Fruit fly (Drosophila melanogaster) whole organism, prepupa: Measurements from ENCODE around the gene CG1113.

Experiments used
- Blimp-1 ChIP-seq: fragments of 200-800 bp; sonication (Bioruptor generic); optimal IDR thresholded peaks from 3 replicates; lab custom pipeline; 2017; ENCODE audit warnings: missing biosample characterization, missing genetic modification characterization, mild to moderate bottlenecking, moderate library complexity, missing genetic modification reagents
- CG10669 ChIP-seq: fragments of 200-800 bp; sonication (Bioruptor generic); optimal IDR thresholded peaks from 3 replicates; lab custom pipeline; 2018; ENCODE audit warnings: missing biosample characterization, mild to moderate bottlenecking, missing genetic modification characterization, moderate library complexity
- CG11294 ChIP-seq: fragments of 200-800 bp; sonication (Bioruptor generic); IDR thresholded peaks from 2 replicates; pipeline ENCODE4 v1.3.6; 2022; ENCODE audit warnings: missing biosample characterization, missing genetic modification characterization
- CG11902 ChIP-seq: fragments of 200-800 bp; sonication (Bioruptor generic); optimal IDR thresholded peaks from 3 replicates; lab custom pipeline; 2016; ENCODE audit warnings: missing biosample characterization, missing genetic modification characterization
- CG15336 ChIP-seq: fragments of 200-800 bp; sonication (Bioruptor generic); IDR thresholded peaks from 2 replicates; pipeline ENCODE4 v1.3.6; 2022; ENCODE audit warnings: missing biosample characterization, missing genetic modification characterization
- CG1621 ChIP-seq: fragments of 200-800 bp; sonication (Bioruptor generic); optimal IDR thresholded peaks from 3 replicates; lab custom pipeline; 2018; ENCODE audit warnings: missing biosample characterization, mild to moderate bottlenecking, missing genetic modification characterization
- CG3032 ChIP-seq: fragments of 200-800 bp; optimal IDR thresholded peaks from 2 replicates; lab custom pipeline; 2019; ENCODE audit warnings: missing biosample characterization, mild to moderate bottlenecking, missing genetic modification characterization, moderate library complexity
- CG31627 ChIP-seq: fragments of 200-800 bp; sonication (Bioruptor generic); optimal IDR thresholded peaks from 3 replicates; lab custom pipeline; 2016; ENCODE audit warnings: missing biosample characterization, missing genetic modification characterization
- CG34406 ChIP-seq: fragments of 200-800 bp; sonication (Bioruptor generic); optimal IDR thresholded peaks from 3 replicates; lab custom pipeline; 2016; ENCODE audit warnings: missing biosample characterization, missing genetic modification characterization
- CG3919 ChIP-seq: fragments of 200-800 bp; sonication (Bioruptor generic); optimal IDR thresholded peaks from 3 replicates; lab custom pipeline; 2016; ENCODE audit warnings: missing biosample characterization, missing genetic modification characterization
- CG4318 ChIP-seq: fragments of 200-800 bp; sonication (Bioruptor generic); optimal IDR thresholded peaks from 3 replicates; lab custom pipeline; 2017; ENCODE audit warnings: missing biosample characterization, mild to moderate bottlenecking, missing genetic modification characterization
- CG6276 ChIP-seq: fragments of 200-800 bp; sonication (Bioruptor generic); optimal IDR thresholded peaks from 2 replicates; lab custom pipeline; 2017; ENCODE audit warnings: missing biosample characterization, mild to moderate bottlenecking, missing genetic modification characterization
- CG6792 ChIP-seq: fragments of 200-800 bp; sonication (Bioruptor generic); optimal IDR thresholded peaks from 3 replicates; lab custom pipeline; 2016; ENCODE audit warnings: missing biosample characterization, missing genetic modification characterization
- CG6854 ChIP-seq: fragments of 200-800 bp; sonication (Bioruptor generic); optimal IDR thresholded peaks from 2 replicates; lab custom pipeline; 2017; ENCODE audit warnings: missing biosample characterization, mild to moderate bottlenecking, missing genetic modification characterization
- CG7368 ChIP-seq: fragments of 200-800 bp; sonication (Bioruptor generic); optimal IDR thresholded peaks from 3 replicates; lab custom pipeline; 2016; ENCODE audit warnings: missing biosample characterization, missing genetic modification characterization
- CG8119 ChIP-seq: fragments of 200-800 bp; sonication (Bioruptor generic); IDR thresholded peaks from 3 replicates; pipeline ENCODE4 v1.3.6; 2022; ENCODE audit warnings: missing biosample characterization, missing genetic modification characterization
- CG8632 ChIP-seq: fragments of 200-800 bp; sonication (Bioruptor generic); optimal IDR thresholded peaks from 3 replicates; lab custom pipeline; 2016; ENCODE audit warnings: missing biosample characterization, missing genetic modification characterization
- CG9139 ChIP-seq: fragments of 200-800 bp; sonication (Bioruptor generic); optimal IDR thresholded peaks from 3 replicates; lab custom pipeline; 2017; ENCODE audit warnings: missing biosample characterization, mild to moderate bottlenecking, missing genetic modification characterization
- Eip78C ChIP-seq: fragments of 200-800 bp; sonication (Bioruptor generic); peaks from one replicate; lab custom pipeline; 2016; ENCODE audit warnings: missing biosample characterization, missing genetic modification characterization
- Eip93F ChIP-seq: fragments of 200-800 bp; sonication (Bioruptor generic); optimal IDR thresholded peaks from 2 replicates; lab custom pipeline; 2016; ENCODE audit warnings: missing biosample characterization, mild to moderate bottlenecking, missing genetic modification characterization
- Ets21C ChIP-seq: fragments of 200-800 bp; sonication (Bioruptor generic); optimal IDR thresholded peaks from 3 replicates; lab custom pipeline; 2016; ENCODE audit warnings: missing biosample characterization, missing genetic modification characterization
- Gug ChIP-seq: fragments of 200-800 bp; sonication (Bioruptor generic); IDR thresholded peaks from 2 replicates; pipeline ENCODE4 v1.3.6; 2022; ENCODE audit warnings: missing biosample characterization, missing genetic modification characterization
- Hr38 ChIP-seq: sonication (Bioruptor generic); optimal IDR thresholded peaks from 2 replicates; lab custom pipeline; 2016; ENCODE audit warnings: missing biosample characterization, missing genetic modification characterization
- Hr4 ChIP-seq: fragments of 200-800 bp; sonication (Bioruptor generic); optimal IDR thresholded peaks from 3 replicates; lab custom pipeline; 2016; ENCODE audit warnings: missing biosample characterization, missing genetic modification characterization
- Lpt ChIP-seq: fragments of 200-800 bp; sonication (Bioruptor generic); optimal IDR thresholded peaks from 3 replicates; lab custom pipeline; 2016; ENCODE audit warnings: missing biosample characterization, missing genetic modification characterization
- Met ChIP-seq: fragments of 200-800 bp; sonication (Bioruptor generic); optimal IDR thresholded peaks from 3 replicates; lab custom pipeline; 2016; ENCODE audit warnings: missing biosample characterization, missing genetic modification characterization
- OdsH ChIP-seq: fragments of 200-800 bp; sonication (Bioruptor generic); optimal IDR thresholded peaks from 3 replicates; lab custom pipeline; 2016; ENCODE audit warnings: missing biosample characterization, missing genetic modification characterization
- Sox102F ChIP-seq: fragments of 200-800 bp; sonication (Bioruptor generic); optimal IDR thresholded peaks from 2 replicates; lab custom pipeline; 2016; ENCODE audit warnings: missing biosample characterization, mild to moderate bottlenecking, missing genetic modification characterization
- Sox14 ChIP-seq: fragments of 200-800 bp; sonication (Bioruptor generic); optimal IDR thresholded peaks from 3 replicates; lab custom pipeline; 2016; ENCODE audit warnings: missing biosample characterization, missing genetic modification characterization
- Sox15 ChIP-seq: fragments of 200-800 bp; sonication (Bioruptor generic); optimal IDR thresholded peaks from 3 replicates; lab custom pipeline; 2016; ENCODE audit warnings: missing biosample characterization, missing genetic modification characterization
- achi ChIP-seq: fragments of 200-800 bp; sonication (Bioruptor generic); optimal IDR thresholded peaks from 3 replicates; lab custom pipeline; 2016; ENCODE audit warnings: missing biosample characterization, missing genetic modification characterization
- acj6 ChIP-seq: fragments of 200-800 bp; sonication (Bioruptor generic); optimal IDR thresholded peaks from 3 replicates; lab custom pipeline; 2016; ENCODE audit warnings: missing biosample characterization, missing genetic modification characterization
- cyc ChIP-seq: fragments of 200-800 bp; sonication (Bioruptor generic); optimal IDR thresholded peaks from 3 replicates; lab custom pipeline; 2016; ENCODE audit warnings: missing biosample characterization, missing genetic modification characterization
- dsx ChIP-seq: fragments of 200-800 bp; optimal IDR thresholded peaks from 3 replicates; lab custom pipeline; 2019; ENCODE audit warnings: missing biosample characterization, mild to moderate bottlenecking, missing genetic modification characterization, moderate library complexity; ENCODE audit not compliant: poor library complexity, severe bottlenecking
- eg ChIP-seq: fragments of 200-800 bp; sonication (Bioruptor generic); IDR thresholded peaks from 3 replicates; pipeline ENCODE4 v1.3.6; 2022; ENCODE audit warnings: missing biosample characterization, missing genetic modification characterization
- esn ChIP-seq: fragments of 200-800 bp; sonication (Bioruptor generic); optimal IDR thresholded peaks from 2 replicates; lab custom pipeline; 2016; ENCODE audit warnings: missing biosample characterization, mild to moderate bottlenecking, missing genetic modification characterization, moderate library complexity
- fd85E ChIP-seq: fragments of 200-800 bp; sonication (Bioruptor generic); optimal IDR thresholded peaks from 3 replicates; lab custom pipeline; 2016; ENCODE audit warnings: missing biosample characterization, missing genetic modification characterization
- fkh ChIP-seq: fragments of 200-800 bp; sonication (Bioruptor generic); optimal IDR thresholded peaks from 3 replicates; lab custom pipeline; 2017; ENCODE audit warnings: missing biosample characterization, mild to moderate bottlenecking, missing genetic modification characterization, moderate library complexity
- lz ChIP-seq: fragments of 200-800 bp; sonication (Bioruptor generic); optimal IDR thresholded peaks from 3 replicates; lab custom pipeline; 2016; ENCODE audit warnings: missing biosample characterization, missing genetic modification characterization
- net ChIP-seq: fragments of 200-800 bp; sonication (Bioruptor generic); optimal IDR thresholded peaks from 3 replicates; lab custom pipeline; 2016; ENCODE audit warnings: missing biosample characterization, missing genetic modification characterization
- pdm3 ChIP-seq: fragments of 200-800 bp; sonication (Bioruptor generic); optimal IDR thresholded peaks from 3 replicates; lab custom pipeline; 2016; ENCODE audit warnings: missing biosample characterization, missing genetic modification characterization
- salr ChIP-seq, 2 experiments: fragments of 200-800 bp; sonication (Bioruptor generic); optimal IDR thresholded peaks; 3 replicates each; lab custom pipeline; 2016 to 2018; ENCODE audit warnings: missing biosample characterization in 2 of 2, missing genetic modification characterization in 2 of 2, mild to moderate bottlenecking in 1 of 2
- spab ChIP-seq: fragments of 200-800 bp; sonication (Bioruptor generic); optimal IDR thresholded peaks from 2 replicates; lab custom pipeline; 2017; ENCODE audit warnings: missing biosample characterization, mild to moderate bottlenecking, missing genetic modification characterization, missing genetic modification reagents
- ss ChIP-seq, 2 experiments: fragments of 200-800 bp; sonication (Bioruptor generic); optimal IDR thresholded peaks; 2 replicates in 1 of 2; 3 replicates in 1 of 2; lab custom pipeline; 2017 to 2018; ENCODE audit warnings: mild to moderate bottlenecking in 2 of 2, missing biosample characterization in 2 of 2, missing genetic modification characterization in 2 of 2, moderate library complexity in 1 of 2
- svp ChIP-seq: fragments of 200-800 bp; sonication (Bioruptor generic); peaks from one replicate; lab custom pipeline; 2016; ENCODE audit warnings: missing biosample characterization, missing genetic modification characterization
- vri ChIP-seq: fragments of 200-800 bp; sonication (Bioruptor generic); optimal IDR thresholded peaks from 3 replicates; lab custom pipeline; 2016; ENCODE audit warnings: missing biosample characterization, mild to moderate bottlenecking, missing genetic modification characterization

The CG1113 gene

dm6 chr3R:5300620-5301019, 47.7 kb downstream of the CG1113 start (continued):
- no peak for TF ChIP-seq OdsH (GFP tag; lab: Kevin White, UChicago)
- peak; percentile 21 for TF ChIP-seq CG7368 (GFP tag; lab: Kevin White, UChicago)
- TF ChIP-seq dsx (GFP tag; lab: Kevin White, UChicago), result no peak
- no peak for TF ChIP-seq vri
- no peak for TF ChIP-seq CG10669 (GFP tag; lab: Kevin White, UChicago)
- no peak for TF ChIP-seq CG11902 (GFP tag; lab: Kevin White, UChicago)
- TF ChIP-seq Hr38, result no peak
- no peak for TF ChIP-seq fkh (GFP tag; lab: Kevin White, UChicago)
- TF ChIP-seq Sox15, result no peak
- TF ChIP-seq Eip78C (GFP tag; lab: Kevin White, UChicago), result peak; percentile 57
- no peak for TF ChIP-seq Hr4 (GFP tag; lab: Kevin White, UChicago)
- TF ChIP-seq Blimp-1 (GFP tag; lab: Kevin White, UChicago), result no peak
- no peak for TF ChIP-seq CG8119 (GFP tag; lab: Robert Waterston, UW)
- TF ChIP-seq salr (GFP tag; optimal IDR thresholded peaks at IDR 0.05; lab: Kevin White, UChicago), result no peak
- TF ChIP-seq CG8632 (GFP tag; lab: Kevin White, UChicago), result no peak
- TF ChIP-seq Ets21C (GFP tag; lab: Kevin White, UChicago), result no peak
- no peak for TF ChIP-seq CG6276
- no peak for TF ChIP-seq ss (GFP tag; optimal IDR thresholded peaks at IDR 0.05; lab: Kevin White, UChicago)
- TF ChIP-seq achi, result no peak
- no peak for TF ChIP-seq CG11294
- TF ChIP-seq CG1621 (tag; lab: Kevin White, UChicago), result peak; percentile 0
- no peak for TF ChIP-seq fd85E
- TF ChIP-seq pdm3 (GFP tag; lab: Kevin White, UChicago), result no peak
- no peak for TF ChIP-seq Gug (GFP tag; lab: Robert Waterston, UW)
- no peak for TF ChIP-seq cyc (GFP tag; lab: Kevin White, UChicago)
- TF ChIP-seq CG34406, result no peak
- no peak for TF ChIP-seq Lpt (GFP tag; lab: Kevin White, UChicago)
- no peak for TF ChIP-seq CG31627 (GFP tag; lab: Kevin White, UChicago)
- TF ChIP-seq CG3919 (GFP tag; lab: Kevin White, UChicago), result peak; percentile 33

dm6 chr3R:5301905-5302304, 49.0 kb downstream of the CG1113 start:
- TF ChIP-seq vri (peak; percentile 29), fd85E (no peak), cyc (GFP tag; lab: Kevin White, UChicago) (no peak), fkh (GFP tag; lab: Kevin White, UChicago) (peak; percentile 77), CG8632 (GFP tag; lab: Kevin White, UChicago) (peak; percentile 1), CG6792 (GFP tag; lab: Kevin White, UChicago) (peak; percentile 27), Hr4 (GFP tag; lab: Kevin White, UChicago) (no peak), Ets21C (GFP tag; lab: Kevin White, UChicago) (no peak), CG6854 (peak; percentile 17), ss (GFP tag; optimal IDR thresholded peaks at IDR 0.05; lab: Kevin White, UChicago) (peak in 1 of 2 experiments; percentile 28), Met (peak; percentile 16)
- TF ChIP-seq, all 60 proteins: peak for 7

- TF ChIP-seq CG3919 (GFP tag; lab: Kevin White, UChicago) (peak; percentile 10), net (GFP tag; lab: Kevin White, UChicago) (no peak), Lpt (GFP tag; lab: Kevin White, UChicago) (no peak), CG11294 (no peak), esn (GFP tag; lab: Kevin White, UChicago) (peak; percentile 11), svp (GFP tag; lab: Kevin White, UChicago) (peak; percentile 98), spab (no peak), CG15336 (GFP tag; lab: Robert Waterston, UW) (no peak), CG4318 (GFP tag; lab: Kevin White, UChicago) (no peak), fkh (GFP tag; lab: Kevin White, UChicago) (peak; percentile 81), acj6 (GFP tag; lab: Kevin White, UChicago) (no peak), CG8632 (GFP tag; lab: Kevin White, UChicago) (no peak), CG6854 (no peak), salr (GFP tag; optimal IDR thresholded peaks at IDR 0.05; lab: Kevin White, UChicago) (no peak), Sox102F (peak; percentile 22), ss (GFP tag; optimal IDR thresholded peaks at IDR 0.05; lab: Kevin White, UChicago) (peak in 1 of 2 experiments; percentile 31), eg (GFP tag; lab: Robert Waterston, UW) (no peak), Sox14 (peak; percentile 10), Eip78C (GFP tag; lab: Kevin White, UChicago) (peak; percentile 34), lz (GFP tag; lab: Kevin White, UChicago) (no peak), Met (no peak), Eip93F (GFP tag; lab: Kevin White, UChicago) (peak; percentile 76), CG9139 (GFP tag; lab: Kevin White, UChicago) (peak; percentile 33), CG3032 (tag; lab: Kevin White, UChicago) (no peak)
Observed at dm6 chr3R:5302939-5303777, 50.2 kb downstream of the CG1113 start.
